Worm (Caenorhabditis elegans): ENCODE results near the gene str-130.
A peak's percentile ranks its signal among the peaks of the same experiment; 100 is the strongest.

str-130 gene

ce11 chrV:8062074-8062473, 28.4 kb downstream of the str-130 start, which contains the start of gene str-139:
TSS of gene str-139 (minus strand) at chrV:8062174.
- TF ChIP-seq ztf-18 (tag; optimal IDR thresholded peaks at IDR 0.05) (no peak), zfh-2 (GFP tag; conservative IDR thresholded peaks at IDR 0.05) (no peak), nfya-1 (tag; optimal IDR thresholded peaks at IDR 0.05; ENCODE audit: borderline replicate concordance, insufficient read depth) (no peak), unc-62 (GFP tag; optimal IDR thresholded peaks at IDR 0.05) (no peak), madf-3 (GFP tag; IDR thresholded peaks at IDR 0.05) (no peak), ccch-3 (GFP tag; optimal IDR thresholded peaks at IDR 0.05) (no peak), somi-1 (GFP tag; optimal IDR thresholded peaks at IDR 0.05) (no peak), attf-6 (GFP tag; IDR thresholded peaks at IDR 0.05) (no peak), B0336.3 (GFP tag; IDR thresholded peaks at IDR 0.05) (no peak)

ce11 chrV:8058359-8058758, 32.1 kb downstream of the str-130 start, which contains the start of gene str-138:
TSS of gene str-138 (plus strand) at chrV:8058659.
- no peak for TF ChIP-seq F49E8.2 (tag; optimal IDR thresholded peaks at IDR 0.05; ENCODE audit: insufficient read depth)
- TF ChIP-seq mxl-1 (tag; optimal IDR thresholded peaks at IDR 0.05): no peak
- TF ChIP-seq tbp1 (GFP tag; optimal IDR thresholded peaks at IDR 0.05): no peak
- TF ChIP-seq atf-7 (tag; optimal IDR thresholded peaks at IDR 0.05): no peak
- TF ChIP-seq rcor-1 (GFP tag; IDR thresholded peaks at IDR 0.05): no peak
- TF ChIP-seq F55B11.4 (tag; optimal IDR thresholded peaks at IDR 0.05; ENCODE audit: borderline replicate concordance, insufficient read depth): no peak
- no peak for TF ChIP-seq dpff-1 (tag; optimal IDR thresholded peaks at IDR 0.05)
- no peak for TF ChIP-seq zim-3 (tag; optimal IDR thresholded peaks at IDR 0.05)

ce11 chrV:8057771-8058170, 32.7 kb downstream of the str-130 start:
- TF ChIP-seq ztf-18 (tag; optimal IDR thresholded peaks at IDR 0.05) (peak; percentile 84), madf-8 (GFP tag; conservative IDR thresholded peaks at IDR 0.05) (peak; percentile 79), ceh-91 (GFP tag; IDR thresholded peaks at IDR 0.05) (0 out of 2 replicates have a peak, but pooled peaks have one; percentile 28), D2030.7 (GFP tag; IDR thresholded peaks at IDR 0.05) (peak; percentile 61), F39B2.1 (GFP tag; IDR thresholded peaks at IDR 0.05) (peak; percentile 69; the same call in 1 of the 2 replicates), madf-6 (GFP tag; IDR thresholded peaks at IDR 0.05) (peak; percentile 89), nfyb-1 (GFP tag; IDR thresholded peaks at IDR 0.05) (0 out of 2 replicates have a peak, but pooled peaks have one; percentile 22), madf-3 (GFP tag; IDR thresholded peaks at IDR 0.05) (peak; percentile 72; the same call in 1 of the 2 replicates), B0019.2 (GFP tag; conservative IDR thresholded peaks at IDR 0.05) (peak; percentile 20; the same call in 1 of the 2 replicates), xnd-1 (tag; optimal IDR thresholded peaks at IDR 0.05) (peak; percentile 48), hsf-1 (GFP tag; IDR thresholded peaks at IDR 0.05) (peak; percentile 85)

ce11 chrV:8055170-8055569, 35.3 kb downstream of the str-130 start:
- TF ChIP-seq mxl-1 (tag; optimal IDR thresholded peaks at IDR 0.05): no peak
- TF ChIP-seq lag-1 (GFP tag; IDR thresholded peaks at IDR 0.05): no peak
- no peak for TF ChIP-seq ceh-79 (tag; optimal IDR thresholded peaks at IDR 0.05)
- TF ChIP-seq sptf-2 (GFP tag; optimal IDR thresholded peaks at IDR 0.05): no peak
- no peak for TF ChIP-seq snpc-3.4 (tag; optimal IDR thresholded peaks at IDR 0.05)
- TF ChIP-seq let-526 (GFP tag; IDR thresholded peaks at IDR 0.05): no peak
- TF ChIP-seq hrde-1 (tag; optimal IDR thresholded peaks at IDR 0.05; ENCODE audit: borderline replicate concordance): no peak
- TF ChIP-seq xnd-1 (tag; optimal IDR thresholded peaks at IDR 0.05): no peak
- no peak for TF ChIP-seq lin-54 (GFP tag; optimal IDR thresholded peaks at IDR 0.05)
- no peak for TF ChIP-seq lin-40 (tag; optimal IDR thresholded peaks at IDR 0.05)
- TF ChIP-seq ztf-6 (GFP tag; IDR thresholded peaks at IDR 0.05): no peak
- no peak for TF ChIP-seq unc-62 (GFP tag; optimal IDR thresholded peaks at IDR 0.05)
- no peak for TF ChIP-seq him-1 (tag; optimal IDR thresholded peaks at IDR 0.05)
- no peak for TF ChIP-seq madf-8 (GFP tag; conservative IDR thresholded peaks at IDR 0.05)
- TF ChIP-seq sea-2 (GFP tag; IDR thresholded peaks at IDR 0.05): no peak
- TF ChIP-seq ccch-3 (GFP tag; optimal IDR thresholded peaks at IDR 0.05): no peak
- TF ChIP-seq nfyb-1 (GFP tag; IDR thresholded peaks at IDR 0.05): no peak
- no peak for TF ChIP-seq repo-1 (tag; optimal IDR thresholded peaks at IDR 0.05)
- no peak for TF ChIP-seq bed-1 (GFP tag; IDR thresholded peaks at IDR 0.05)
